Fruit fly (Drosophila melanogaster): ENCODE measurements around the gene nau.

nau gene

dm6 chr3R:23752728-23753127 lies 34.6 kb upstream of the nau start, which contains the start of the genes RanBP3 and Rpt5 (continued):
- TF ChIP-seq ase (GFP tag; IDR thresholded peaks at IDR 0.05) = no peak
- TF ChIP-seq run (tag; optimal IDR thresholded peaks at IDR 0.05) = no peak
- TF ChIP-seq Hr3 (GFP tag; optimal IDR thresholded peaks at IDR 0.05) = peak; percentile 19
- TF ChIP-seq E2f1 (GFP tag; IDR thresholded peaks at IDR 0.05) = peak; percentile 51; the same call in 1 of the 2 replicates
- peak; percentile 96 for TF ChIP-seq Med (GFP tag)
- peak; percentile 76 for TF ChIP-seq zen2 (GFP tag; IDR thresholded peaks at IDR 0.05; ENCODE audit: partially characterized antibody)
- TF ChIP-seq CG18011 (GFP tag; optimal IDR thresholded peaks at IDR 0.05) = peak; percentile 62
- TF ChIP-seq HHEX (GFP tag; optimal IDR thresholded peaks at IDR 0.05) = no peak
- no peak for TF ChIP-seq CG15601 (tag; optimal IDR thresholded peaks at IDR 0.05)
- peak; percentile 6; the same call in 1 of the 3 replicates for TF ChIP-seq H15 (GFP tag; IDR thresholded peaks at IDR 0.05)
- TF ChIP-seq CG11456 (GFP tag; IDR thresholded peaks at IDR 0.05) = peak; percentile 80
- TF ChIP-seq CG30403 (GFP tag; optimal IDR thresholded peaks at IDR 0.05) = peak; percentile 61
- peak; percentile 34 for TF ChIP-seq pum (GFP tag; optimal IDR thresholded peaks at IDR 0.05)
- no peak for TF ChIP-seq fd3F (GFP tag; optimal IDR thresholded peaks at IDR 0.05)
- TF ChIP-seq CG12104 (GFP tag; optimal IDR thresholded peaks at IDR 0.05) = peak; percentile 0
- peak; percentile 61 for TF ChIP-seq CG12155 (GFP tag; optimal IDR thresholded peaks at IDR 0.05)
- peak; percentile 55 for TF ChIP-seq Dp (GFP tag; optimal IDR thresholded peaks at IDR 0.05)
- no peak for TF ChIP-seq Xrp1 (GFP tag; IDR thresholded peaks at IDR 0.05)
- TF ChIP-seq gsb (GFP tag; IDR thresholded peaks at IDR 0.05) = no peak
- peak; percentile 47 for TF ChIP-seq Adf1 (GFP tag; IDR thresholded peaks at IDR 0.05)
- no peak for TF ChIP-seq CG13894 (tag; optimal IDR thresholded peaks at IDR 0.05)
- peak; percentile 63 for TF ChIP-seq maf-S (GFP tag; optimal IDR thresholded peaks at IDR 0.05)
- peak; percentile 68 for TF ChIP-seq sna (GFP tag; IDR thresholded peaks at IDR 0.05; ENCODE audit: partially characterized antibody)
- peak; percentile 30; the same call in 1 of the 2 replicates for TF ChIP-seq chm (GFP tag; IDR thresholded peaks at IDR 0.05)
- peak; percentile 82 for TF ChIP-seq unc-4 (GFP tag; IDR thresholded peaks at IDR 0.05; ENCODE audit: partially characterized antibody)
- no peak for TF ChIP-seq oc (tag; optimal IDR thresholded peaks at IDR 0.05)
- TF ChIP-seq CG12391 (tag; optimal IDR thresholded peaks at IDR 0.05) = peak; percentile 33
- TF ChIP-seq Hand (GFP tag; optimal IDR thresholded peaks at IDR 0.05) = no peak
- TF ChIP-seq cad (GFP tag; optimal IDR thresholded peaks at IDR 0.05) = no peak
- no peak for TF ChIP-seq CG7372 (GFP tag; IDR thresholded peaks at IDR 0.05)
- no peak for TF ChIP-seq CG16779 (GFP tag; IDR thresholded peaks at IDR 0.05)
- TF ChIP-seq ac (GFP tag; optimal IDR thresholded peaks at IDR 0.05) = no peak
- peak; percentile 73 for TF ChIP-seq mam (GFP tag; optimal IDR thresholded peaks at IDR 0.05)
- no peak for TF ChIP-seq CG32767 (GFP tag; IDR thresholded peaks at IDR 0.05)
- peak; percentile 82 for TF ChIP-seq BEAF-32 (GFP tag; optimal IDR thresholded peaks at IDR 0.05)
- TF ChIP-seq CG7786 (GFP tag; optimal IDR thresholded peaks at IDR 0.05) = peak; percentile 65
- TF ChIP-seq br (optimal IDR thresholded peaks at IDR 0.05) = no peak
- TF ChIP-seq Rfx (GFP tag; IDR thresholded peaks at IDR 0.05) = peak; percentile 83
- no peak for TF ChIP-seq CG32772 (GFP tag; IDR thresholded peaks at IDR 0.05)
- peak; percentile 58 for TF ChIP-seq dm (GFP tag; optimal IDR thresholded peaks at IDR 0.05)
- no peak for TF ChIP-seq CG16815 (GFP tag; optimal IDR thresholded peaks at IDR 0.05)
- TF ChIP-seq row (GFP tag; IDR thresholded peaks at IDR 0.05) = peak; percentile 49; the same call in 2 of the 3 replicates
- TF ChIP-seq CG18599 (GFP tag; optimal IDR thresholded peaks at IDR 0.05) = peak; percentile 59
- peak; percentile 65 for TF ChIP-seq CG1792 (GFP tag; optimal IDR thresholded peaks at IDR 0.05)
- TF ChIP-seq Sry-β (GFP tag; optimal IDR thresholded peaks at IDR 0.05) = no peak
- TF ChIP-seq CG18619 (GFP tag; optimal IDR thresholded peaks at IDR 0.05) = peak; percentile 24
- TF ChIP-seq CG9797 (GFP tag; optimal IDR thresholded peaks at IDR 0.05) = peak; percentile 40
- TF ChIP-seq CG4820 (GFP tag; optimal IDR thresholded peaks at IDR 0.05) = peak; percentile 3
- no peak for TF ChIP-seq CG11696 (GFP tag; IDR thresholded peaks at IDR 0.05)
- TF ChIP-seq chinmo (GFP tag; IDR thresholded peaks at IDR 0.05; ENCODE audit: partially characterized antibody) = peak; percentile 69; the same call in 1 of the 4 replicates
- TF ChIP-seq gro (GFP tag; optimal IDR thresholded peaks at IDR 0.05) = peak; percentile 70
- no peak for TF ChIP-seq Spps (tag; optimal IDR thresholded peaks at IDR 0.05)
